Worm (Caenorhabditis elegans): ENCODE results near the gene unc-33.

DNA sequence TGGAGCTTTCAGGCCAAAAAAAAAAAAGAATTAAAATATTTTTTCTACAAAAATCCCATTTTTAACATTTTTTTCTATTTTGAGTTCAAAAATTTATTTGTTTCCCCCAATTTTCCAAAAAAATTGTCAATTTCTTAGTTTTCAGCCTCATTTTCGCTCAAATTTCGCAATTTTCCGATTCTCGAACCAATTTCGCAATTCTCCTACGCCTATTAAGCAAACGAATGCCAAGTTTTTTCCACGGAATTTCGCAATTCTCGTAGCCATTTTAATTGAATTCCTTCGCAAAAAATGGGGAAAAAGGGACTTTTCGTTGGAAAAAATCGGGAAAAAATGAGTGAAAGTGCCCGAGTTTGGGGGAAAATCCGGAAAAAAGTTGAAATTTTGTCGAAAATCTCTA lies 3.7 kb downstream of the unc-33 start:
- TF ChIP-seq ama-1 (optimal IDR thresholded peaks at IDR 0.05) = no peak
- TF ChIP-seq B0310.2 (tag; optimal IDR thresholded peaks at IDR 0.05) = no peak
- TF ChIP-seq ets-7 (tag; optimal IDR thresholded peaks at IDR 0.05) = no peak
- TF ChIP-seq hmbx-1 (tag; optimal IDR thresholded peaks at IDR 0.05) = no peak
- no peak for TF ChIP-seq sea-1 (GFP tag; conservative IDR thresholded peaks at IDR 0.05)
- no peak for TF ChIP-seq hnd-1 (tag; optimal IDR thresholded peaks at IDR 0.05)
- no peak for TF ChIP-seq flt-1 (GFP tag; IDR thresholded peaks at IDR 0.05)
- TF ChIP-seq ceh-36 (tag; optimal IDR thresholded peaks at IDR 0.05) = no peak
- TF ChIP-seq hmg-4 (GFP tag; optimal IDR thresholded peaks at IDR 0.05) = no peak
